Worm (Caenorhabditis elegans) whole organism, L4 larva: Measurements from ENCODE around the gene C04E6.8.
A peak's percentile ranks its signal among the peaks of the same experiment; 100 is the strongest.

Experiments
- D1046.2 ChIP-seq: fragments of 200-800 bp; sonication (Bioruptor generic); IDR thresholded peaks from 2 replicates; pipeline ENCODE4 v1.3.6; 2022; ENCODE audit warnings: missing genetic modification characterization, missing compliant biosample characterization
- F10B5.3 ChIP-seq: sonication (generic microtip); optimal IDR thresholded peaks from 2 replicates; lab custom pipeline; 2016; ENCODE audit warnings: mild to moderate bottlenecking, missing genetic modification characterization, missing compliant biosample characterization
- F26F4.8 ChIP-seq: fragments of 200-800 bp; sonication (Bioruptor generic); conservative IDR thresholded peaks from 2 replicates; pipeline ENCODE4 v1.3.6; 2022; ENCODE audit warnings: missing genetic modification characterization, missing compliant biosample characterization
- R02D3.7 ChIP-seq: fragments of 150-350 bp; sonication (generic microtip); optimal IDR thresholded peaks from 3 replicates; lab custom pipeline; 2014; ENCODE audit warnings: missing biosample characterization, missing genetic modification characterization
- T20F7.1 ChIP-seq: fragments of 200-800 bp; sonication (Bioruptor generic); optimal IDR thresholded peaks from 2 replicates; lab custom pipeline; 2018; ENCODE audit warnings: mild to moderate bottlenecking, missing genetic modification characterization, missing compliant biosample characterization
- T26A8.4 ChIP-seq: fragments of 200-800 bp; sonication (Bioruptor generic); IDR thresholded peaks from 2 replicates; pipeline ENCODE4 v1.3.6; 2022; ENCODE audit warnings: missing genetic modification characterization, missing compliant biosample characterization
- Y105C5A.15 ChIP-seq: fragments of 200-800 bp; sonication (Bioruptor generic); IDR thresholded peaks from 2 replicates; pipeline ENCODE4 v1.3.6; 2022; ENCODE audit warnings: missing genetic modification characterization, missing compliant biosample characterization
- Y48G9A.11 ChIP-seq: fragments of 200-800 bp; sonication (Bioruptor generic); IDR thresholded peaks from 2 replicates; pipeline ENCODE4 v1.3.6; 2022; ENCODE audit warnings: missing genetic modification reagents, missing genetic modification characterization, missing compliant biosample characterization
- Y5F2A.4 ChIP-seq: fragments of 200-800 bp; sonication (Bioruptor generic); optimal IDR thresholded peaks from 2 replicates; lab custom pipeline; 2018; ENCODE audit warnings: mild to moderate bottlenecking, missing genetic modification characterization, missing compliant biosample characterization
- aly-2 ChIP-seq: sonication (generic microtip); optimal IDR thresholded peaks from 2 replicates; lab custom pipeline; 2018; ENCODE audit warnings: missing biosample characterization, missing genetic modification characterization
- arid-1 ChIP-seq: fragments of 200-800 bp; sonication (Bioruptor generic); conservative IDR thresholded peaks from 2 replicates; pipeline ENCODE4 v1.3.6; 2022; ENCODE audit warnings: missing genetic modification reagents, missing genetic modification characterization, missing compliant biosample characterization
- ceh-20 ChIP-seq: fragments of 200-800 bp; sonication (Bioruptor generic); IDR thresholded peaks from 2 replicates; pipeline ENCODE4 v1.3.6; 2022; ENCODE audit warnings: missing genetic modification reagents, missing genetic modification characterization, missing compliant biosample characterization
- ceh-28 ChIP-seq: fragments of 150-350 bp; optimal IDR thresholded peaks from 2 replicates; lab custom pipeline; 2014; ENCODE audit warnings: missing biosample characterization, missing genetic modification reagents, missing genetic modification characterization
- ceh-32 ChIP-seq: sonication (generic microtip); optimal IDR thresholded peaks from 2 replicates; lab custom pipeline; 2016; ENCODE audit warnings: mild to moderate bottlenecking, missing genetic modification characterization, missing compliant biosample characterization; ENCODE audit not compliant: poor library complexity
- ceh-44 ChIP-seq: fragments of 200-800 bp; sonication (Bioruptor generic); IDR thresholded peaks from 2 replicates; pipeline ENCODE4 v1.3.6; 2022; ENCODE audit warnings: missing genetic modification reagents, missing genetic modification characterization, missing compliant biosample characterization
- ctbp-1 ChIP-seq: fragments of 200-800 bp; sonication (Bioruptor generic); IDR thresholded peaks from 2 replicates; pipeline ENCODE4 v1.3.6; 2022; ENCODE audit warnings: missing genetic modification reagents, missing genetic modification characterization, missing compliant biosample characterization
- daf-12 ChIP-seq: fragments of 150-350 bp; optimal IDR thresholded peaks from 2 replicates; lab custom pipeline; 2014; ENCODE audit warnings: missing biosample characterization, missing genetic modification reagents, missing genetic modification characterization
- daf-8 ChIP-seq: fragments of 200-800 bp; sonication (Bioruptor generic); IDR thresholded peaks from 2 replicates; pipeline ENCODE4 v1.3.6; 2022; ENCODE audit warnings: missing genetic modification characterization, missing compliant biosample characterization
- dmd-6 ChIP-seq: fragments of 200-800 bp; sonication (Bioruptor generic); IDR thresholded peaks from 2 replicates; pipeline ENCODE4 v1.3.6; 2022; ENCODE audit warnings: missing genetic modification reagents, missing genetic modification characterization, missing compliant biosample characterization
- dve-1 ChIP-seq: sonication (generic microtip); optimal IDR thresholded peaks from 2 replicates; lab custom pipeline; 2017; ENCODE audit warnings: antibody characterized with exemption, mild to moderate bottlenecking, missing genetic modification characterization, missing compliant biosample characterization; ENCODE audit not compliant: insufficient read depth
- egl-43 ChIP-seq: fragments of 200-800 bp; sonication (Bioruptor generic); IDR thresholded peaks from 2 replicates; pipeline ENCODE4 v1.3.6; 2022; ENCODE audit warnings: missing genetic modification reagents, missing genetic modification characterization, missing compliant biosample characterization
- fkh-10 ChIP-seq: fragments of 150-350 bp; optimal IDR thresholded peaks from 2 replicates; lab custom pipeline; 2014; ENCODE audit warnings: missing biosample characterization, missing genetic modification reagents, missing genetic modification characterization
- fos-1 ChIP-seq: fragments of 150-350 bp; optimal IDR thresholded peaks from 2 replicates; lab custom pipeline; 2014; ENCODE audit warnings: missing biosample characterization, missing genetic modification characterization
- gei-8 ChIP-seq: fragments of 200-800 bp; sonication (Bioruptor generic); optimal IDR thresholded peaks from 2 replicates; lab custom pipeline; 2018; ENCODE audit warnings: mild to moderate bottlenecking, missing genetic modification characterization, missing compliant biosample characterization
- lin-1 ChIP-seq: fragments of 200-800 bp; sonication (Bioruptor generic); IDR thresholded peaks from 2 replicates; pipeline ENCODE4 v1.3.6; 2022; ENCODE audit warnings: missing genetic modification reagents, missing genetic modification characterization, missing compliant biosample characterization
- lin-29 ChIP-seq: fragments of 200-800 bp; sonication (Bioruptor generic); IDR thresholded peaks from 2 replicates; pipeline ENCODE4 v1.3.6; 2022; ENCODE audit warnings: missing genetic modification reagents, missing genetic modification characterization, missing compliant biosample characterization
- lin-38 ChIP-seq: fragments of 200-800 bp; sonication (Bioruptor generic); IDR thresholded peaks from 2 replicates; pipeline ENCODE4 v1.3.6; 2022; ENCODE audit warnings: missing genetic modification reagents, missing genetic modification characterization, missing compliant biosample characterization
- lin-39 ChIP-seq: fragments of 150-350 bp; optimal IDR thresholded peaks from 2 replicates; lab custom pipeline; 2014; ENCODE audit warnings: missing biosample characterization, missing genetic modification reagents, missing genetic modification characterization
- lsy-2 ChIP-seq, 2 experiments: fragments of 150-350 bp in 1 of 2; sonication (generic microtip) in 1 of 2; optimal IDR thresholded peaks; 2 replicates each; lab custom pipeline; 2014 to 2017; ENCODE audit warnings: missing biosample characterization in 2 of 2, missing genetic modification characterization in 2 of 2
- madf-9 ChIP-seq: fragments of 200-800 bp; sonication (Bioruptor generic); conservative IDR thresholded peaks from 2 replicates; pipeline ENCODE4 v1.3.6; 2022; ENCODE audit warnings: missing genetic modification reagents, missing genetic modification characterization, missing compliant biosample characterization
- mdl-1 ChIP-seq, 2 experiments: fragments of 150-350 bp in 1 of 2; sonication (generic microtip) in 1 of 2; optimal IDR thresholded peaks; 2 replicates each; lab custom pipeline; 2014 to 2017; ENCODE audit warnings: missing biosample characterization in 2 of 2, missing genetic modification characterization in 2 of 2
- mdt-29 ChIP-seq: fragments of 200-800 bp; sonication (Bioruptor generic); IDR thresholded peaks from 2 replicates; pipeline ENCODE4 v1.3.6; 2022; ENCODE audit warnings: missing genetic modification reagents, missing genetic modification characterization, missing compliant biosample characterization
- mes-2 ChIP-seq: sonication (generic microtip); optimal IDR thresholded peaks from 2 replicates; lab custom pipeline; 2016; ENCODE audit warnings: missing genotype, mild to moderate bottlenecking, missing genetic modification characterization, missing compliant biosample characterization; ENCODE audit not compliant: poor library complexity, severe bottlenecking
- nhr-102 ChIP-seq: sonication (generic microtip); optimal IDR thresholded peaks from 2 replicates; lab custom pipeline; 2016; ENCODE audit warnings: mild to moderate bottlenecking, missing genetic modification characterization, moderate library complexity, missing compliant biosample characterization
- nhr-28 ChIP-seq: fragments of 150-350 bp; optimal IDR thresholded peaks from 2 replicates; lab custom pipeline; 2014; ENCODE audit warnings: missing biosample characterization, missing genetic modification characterization
- nhr-41 ChIP-seq: fragments of 200-800 bp; sonication (Bioruptor generic); IDR thresholded peaks from 2 replicates; pipeline ENCODE4 v1.3.6; 2022; ENCODE audit warnings: missing genetic modification reagents, missing genetic modification characterization, missing compliant biosample characterization
- nhr-48 ChIP-seq: sonication (generic microtip); optimal IDR thresholded peaks from 2 replicates; lab custom pipeline; 2016; ENCODE audit warnings: mild to moderate bottlenecking, missing genetic modification characterization, missing compliant biosample characterization
- nhr-76 ChIP-seq: fragments of 150-350 bp; optimal IDR thresholded peaks from 2 replicates; lab custom pipeline; 2014; ENCODE audit warnings: missing biosample characterization, missing genetic modification characterization
- set-16 ChIP-seq: fragments of 200-800 bp; sonication (Bioruptor generic); IDR thresholded peaks from 2 replicates; pipeline ENCODE4 v1.3.6; 2022; ENCODE audit warnings: missing genetic modification reagents, missing genetic modification characterization, missing compliant biosample characterization
- snpc-1.2 ChIP-seq: fragments of 200-800 bp; sonication (Bioruptor generic); IDR thresholded peaks from 2 replicates; pipeline ENCODE4 v1.3.6; 2022; ENCODE audit warnings: missing genetic modification reagents, missing genetic modification characterization, missing compliant biosample characterization
- tag-97 ChIP-seq: fragments of 200-800 bp; sonication (Bioruptor generic); IDR thresholded peaks from 2 replicates; pipeline ENCODE4 v1.3.6; 2022; ENCODE audit warnings: missing genetic modification characterization, missing compliant biosample characterization
- unc-130 ChIP-seq: sonication (generic microtip); optimal IDR thresholded peaks from 2 replicates; lab custom pipeline; 2016; ENCODE audit warnings: missing genetic modification reagents, missing genetic modification characterization, missing compliant biosample characterization
- unc-62 ChIP-seq, 3 experiments: fragments of 150-350 bp in 1 of 3; sonication (generic microtip); optimal IDR thresholded peaks in 2 of 3; peaks in 1 of 3; 1 replicate in 1 of 3; 2 replicates in 2 of 3; lab custom pipeline; 2014 to 2017; ENCODE audit warnings: missing biosample characterization in 3 of 3, missing genetic modification characterization in 3 of 3, missing genetic modification reagents in 3 of 3, missing genotype in 1 of 3
- vab-7 ChIP-seq: fragments of 200-800 bp; sonication (Bioruptor generic); IDR thresholded peaks from 2 replicates; pipeline ENCODE4 v1.3.6; 2022; ENCODE audit warnings: missing genetic modification reagents, missing genetic modification characterization, missing compliant biosample characterization
- zag-1 ChIP-seq: fragments of 150-350 bp; optimal IDR thresholded peaks from 2 replicates; lab custom pipeline; 2014; ENCODE audit warnings: missing biosample characterization, missing genetic modification characterization
- zfp-2 ChIP-seq: sonication (generic microtip); optimal IDR thresholded peaks from 2 replicates; lab custom pipeline; 2016; ENCODE audit warnings: mild to moderate bottlenecking, missing genetic modification characterization, missing compliant biosample characterization
- zip-11 ChIP-seq: fragments of 200-800 bp; sonication (Bioruptor generic); IDR thresholded peaks from 2 replicates; pipeline ENCODE4 v1.3.6; 2022; ENCODE audit warnings: missing genetic modification characterization, missing compliant biosample characterization
- ztf-11 ChIP-seq: fragments of 150-350 bp; optimal IDR thresholded peaks from 2 replicates; lab custom pipeline; 2014; ENCODE audit warnings: missing biosample characterization, missing genetic modification characterization

Gene C04E6.8

DNA sequence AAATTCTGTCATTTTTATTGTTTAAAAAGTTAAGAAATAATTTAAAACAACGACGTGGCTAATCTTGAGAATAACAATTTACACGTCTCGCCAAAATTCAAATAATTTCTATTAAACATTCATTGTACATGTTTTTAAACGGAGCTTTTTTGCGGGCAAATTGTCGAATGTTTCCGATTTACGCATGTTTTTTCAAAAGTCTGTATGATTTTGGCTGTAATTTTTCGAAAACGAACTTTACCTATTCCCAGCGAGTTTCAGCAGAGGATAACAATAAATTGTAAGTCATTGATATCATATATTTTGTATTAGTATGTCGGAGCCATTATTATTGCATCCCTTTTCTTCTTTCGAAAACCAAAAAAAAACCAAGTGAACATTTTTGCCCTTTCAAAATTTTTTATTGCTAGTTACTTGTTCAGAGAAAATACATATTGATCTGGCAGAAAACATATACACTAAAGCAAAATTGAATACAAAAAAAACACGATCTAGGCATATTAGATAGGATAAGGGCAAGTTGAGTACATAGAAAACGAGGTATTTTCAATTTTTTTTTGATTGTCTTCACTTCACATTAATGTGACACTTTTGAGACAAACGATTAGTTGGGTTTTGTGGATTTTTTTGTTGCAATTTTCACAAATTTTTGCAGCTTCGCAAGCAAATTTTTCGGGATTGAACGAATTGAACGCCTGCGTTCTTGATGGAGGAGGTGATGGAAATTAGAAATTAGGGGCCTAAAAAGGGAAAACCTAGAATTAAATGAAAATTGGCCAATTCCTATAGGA is 44.9 kb downstream of the C04E6.8 start, which contains the start of gene F26F12.2:
F26F12.2 (minus strand) TSS at position 38 of the 791 bp plus-strand sequence.
- TF ChIP-seq nhr-28 (no peak), zag-1 (no peak), R02D3.7 (tag; lab: Kevin White, UChicago) (no peak), zip-11 (GFP tag; lab: Robert Waterston, UW) (no peak), lin-1 (no peak; the same call in 1 of the 2 replicates), lsy-2 (tag; optimal IDR thresholded peaks at IDR 0.05; lab: Kevin White, UChicago) (no peak), lin-39 (no peak), ztf-11 (tag; lab: Kevin White, UChicago) (no peak), ceh-44 (GFP tag; lab: Robert Waterston, UW) (no peak), unc-62 (GFP tag; optimal IDR thresholded peaks at IDR 0.05 in 1 of 2; lab: Kevin White, UChicago) (peak in 1 of 2 experiments; percentile 91), unc-62 (tag; optimal IDR thresholded peaks at IDR 0.05; lab: Kevin White, UChicago) (no peak), vab-7 (GFP tag; lab: Robert Waterston, UW) (no peak), ctbp-1 (GFP tag; lab: Robert Waterston, UW) (no peak), nhr-102 (peak; percentile 6), F26F4.8 (GFP tag; lab: Robert Waterston, UW) (no peak), lin-29 (GFP tag; lab: Robert Waterston, UW) (no peak), mes-2 (tag; lab: Kevin White, UChicago) (no peak), dmd-6 (GFP tag; lab: Robert Waterston, UW) (no peak), ceh-20 (no peak), Y105C5A.15 (no peak), T20F7.1 (no peak), nhr-41 (GFP tag; lab: Robert Waterston, UW) (no peak), snpc-1.2 (GFP tag; lab: Robert Waterston, UW) (peak; percentile 5; the same call in 1 of the 2 replicates), daf-12 (tag; lab: Kevin White, UChicago) (no peak), nhr-76 (tag; lab: Kevin White, UChicago) (no peak), tag-97 (GFP tag; lab: Robert Waterston, UW) (no peak), mdt-29 (no peak), lin-38 (GFP tag; lab: Robert Waterston, UW) (0 out of 2 replicates have a peak, but pooled peaks have one; percentile 17), daf-8 (no peak), dve-1 (peak; percentile 68), egl-43 (GFP tag; lab: Robert Waterston, UW) (no peak), zfp-2 (no peak), Y5F2A.4 (GFP tag; lab: Kevin White, UChicago) (no peak), mdl-1 (tag; optimal IDR thresholded peaks at IDR 0.05; lab: Kevin White, UChicago) (no peak), D1046.2 (no peak), set-16 (GFP tag; lab: Robert Waterston, UW) (no peak), aly-2 (no peak), arid-1 (GFP tag; lab: Robert Waterston, UW) (peak; percentile 61; the same call in 1 of the 2 replicates), ceh-28 (tag; lab: Kevin White, UChicago) (no peak), ceh-32 (tag; lab: Kevin White, UChicago) (no peak), gei-8 (GFP tag; lab: Kevin White, UChicago) (no peak), unc-130 (GFP tag; lab: Kevin White, UChicago) (no peak), F10B5.3 (tag; lab: Kevin White, UChicago) (no peak), fos-1 (tag; lab: Kevin White, UChicago) (no peak), madf-9 (GFP tag; lab: Robert Waterston, UW) (0 out of 2 replicates have a peak, but pooled peaks have one; percentile 12), nhr-48 (no peak), fkh-10 (GFP tag; lab: Kevin White, UChicago) (no peak), Y48G9A.11 (no peak), T26A8.4 (GFP tag; lab: Robert Waterston, UW) (peak; percentile 43; the same call in 1 of the 2 replicates)
